Fruit fly (Drosophila melanogaster) whole organism, adult: Measurements from ENCODE around the gene CG33557.

Experiments used
- CG11617 ChIP-seq: fragments of 200-800 bp; sonication (Bioruptor generic); optimal IDR thresholded peaks from 2 replicates; lab custom pipeline; 2017; ENCODE audit warnings: mild to moderate bottlenecking, missing biosample characterization, missing genetic modification reagents, missing genetic modification characterization
- CG12768 ChIP-seq: fragments of 200-800 bp; sonication (Bioruptor generic); optimal IDR thresholded peaks from 2 replicates; lab custom pipeline; 2017; ENCODE audit warnings: missing biosample characterization, missing genetic modification characterization, mild to moderate bottlenecking, moderate library complexity, missing genetic modification reagents
- CG14711 ChIP-seq: fragments of 200-800 bp; sonication (Bioruptor generic); optimal IDR thresholded peaks from 2 replicates; lab custom pipeline; 2018; ENCODE audit warnings: missing biosample characterization, mild to moderate bottlenecking, missing genetic modification characterization, moderate library complexity
- CG1620 ChIP-seq: fragments of 200-800 bp; sonication (Bioruptor generic); optimal IDR thresholded peaks from 2 replicates; lab custom pipeline; 2016; ENCODE audit warnings: missing biosample characterization, missing genetic modification characterization
- CG33017 ChIP-seq: fragments of 200-800 bp; sonication (Bioruptor generic); optimal IDR thresholded peaks from 2 replicates; lab custom pipeline; 2018; ENCODE audit warnings: missing biosample characterization, mild to moderate bottlenecking, missing genetic modification characterization, moderate library complexity
- CG5204 ChIP-seq: fragments of 200-800 bp; sonication (Bioruptor generic); optimal IDR thresholded peaks from 2 replicates; lab custom pipeline; 2016; ENCODE audit warnings: missing biosample characterization, missing genetic modification characterization
- CG7101 ChIP-seq: fragments of 200-800 bp; sonication (Bioruptor generic); optimal IDR thresholded peaks from 2 replicates; lab custom pipeline; 2018; ENCODE audit warnings: missing biosample characterization, mild to moderate bottlenecking, missing genetic modification characterization, moderate library complexity
- Crg-1 ChIP-seq: fragments of 200-800 bp; sonication (Bioruptor generic); optimal IDR thresholded peaks from 2 replicates; lab custom pipeline; 2016; ENCODE audit warnings: missing biosample characterization, missing genetic modification characterization
- Hr96 ChIP-seq: fragments of 200-800 bp; sonication (Bioruptor generic); optimal IDR thresholded peaks from 2 replicates; lab custom pipeline; 2016; ENCODE audit warnings: missing biosample characterization, missing genetic modification characterization
- Mnt ChIP-seq: fragments of 200-800 bp; sonication (Bioruptor generic); optimal IDR thresholded peaks from 2 replicates; lab custom pipeline; 2016; ENCODE audit warnings: missing biosample characterization, mild to moderate bottlenecking, missing genetic modification characterization
- tj ChIP-seq: fragments of 200-800 bp; sonication (Bioruptor generic); optimal IDR thresholded peaks from 3 replicates; lab custom pipeline; 2017; ENCODE audit warnings: missing biosample characterization, mild to moderate bottlenecking, missing genetic modification characterization, moderate library complexity
- toe ChIP-seq: fragments of 200-800 bp; sonication (Bioruptor generic); optimal IDR thresholded peaks from 2 replicates; lab custom pipeline; 2016; ENCODE audit warnings: missing biosample characterization, missing genetic modification characterization

DNA sequence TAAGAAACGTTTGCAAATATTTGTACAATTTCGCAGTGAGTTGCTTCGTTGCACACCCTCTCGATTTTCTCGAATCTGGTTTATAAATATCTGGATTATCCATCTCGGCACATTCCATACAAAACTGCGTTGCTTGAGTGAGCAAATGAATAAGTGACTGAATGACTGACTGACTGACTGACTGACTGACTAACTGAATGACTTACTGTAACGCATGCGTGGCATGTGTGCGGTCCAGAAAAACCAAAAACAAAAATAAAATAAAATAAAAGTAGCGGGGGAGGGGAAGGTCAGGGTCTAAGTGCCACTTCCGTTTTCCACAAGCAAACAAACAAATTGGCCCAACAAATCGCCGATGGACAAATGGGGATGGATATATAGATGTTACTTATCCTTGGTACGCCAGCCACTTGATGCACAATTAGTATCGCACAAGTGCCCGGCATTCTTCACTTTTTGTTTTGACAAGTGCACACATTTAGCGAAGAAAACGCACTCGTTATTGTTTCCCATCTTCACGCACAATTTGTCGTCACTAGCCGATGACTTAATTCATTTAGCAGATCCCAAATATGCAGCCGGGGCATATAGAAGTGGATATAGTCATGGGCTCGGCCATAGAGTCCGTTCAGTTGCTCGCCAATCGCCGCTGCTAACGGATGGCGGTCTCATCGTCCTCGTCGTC, at the start of gene CG33557:
- TF ChIP-seq CG12768 (GFP tag; lab: Kevin White, UChicago) (no peak), CG7101 (tag; lab: Kevin White, UChicago) (no peak), CG5204 (no peak), CG14711 (no peak), Mnt (GFP tag; lab: Kevin White, UChicago) (no peak), tj (no peak), CG11617 (GFP tag; lab: Kevin White, UChicago) (no peak), CG1620 (GFP tag; lab: Kevin White, UChicago) (no peak), CG33017 (no peak), toe (GFP tag; lab: Kevin White, UChicago) (no peak), Hr96 (GFP tag; lab: Kevin White, UChicago) (no peak), Crg-1 (GFP tag; lab: Kevin White, UChicago) (no peak)
